Worm (Caenorhabditis elegans): ENCODE results near the gene lap-1.

lap-1 gene

DNA sequence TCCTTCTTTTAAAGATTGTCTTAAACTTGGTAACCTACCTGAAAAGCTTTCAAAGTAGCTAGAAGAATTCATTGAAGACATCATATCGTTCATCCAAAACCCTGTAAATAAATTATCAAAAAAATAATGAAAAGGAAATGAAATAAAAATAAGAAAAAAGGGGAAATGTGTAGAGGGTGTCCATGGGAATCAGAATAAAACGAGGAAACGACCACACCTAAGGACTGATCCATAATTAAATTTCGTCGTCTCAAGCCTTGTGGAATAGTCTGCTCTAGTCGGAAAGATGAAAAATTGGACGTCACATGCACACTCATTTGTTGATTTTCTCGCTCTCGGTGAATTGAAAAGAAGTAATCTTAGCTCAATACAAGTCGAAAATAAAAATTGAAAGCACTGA, 33.3 kb upstream of the lap-1 start, which contains the start of gene ZK1236.9:
TSS of gene ZK1236.9 (minus strand) at position 101 of the 400 bp plus-strand sequence.
- TF ChIP-seq ztf-11 (tag; optimal IDR thresholded peaks at IDR 0.05) = no peak
- TF ChIP-seq ztf-7 (tag; optimal IDR thresholded peaks at IDR 0.05) = no peak
- no peak for TF ChIP-seq zfp-2 (tag; optimal IDR thresholded peaks at IDR 0.05)
- no peak for TF ChIP-seq unc-62 (GFP tag; optimal IDR thresholded peaks at IDR 0.05 in 1 of 2)
- no peak for TF ChIP-seq unc-62 (tag; optimal IDR thresholded peaks at IDR 0.05)
- no peak for TF ChIP-seq T26A8.4 (GFP tag; IDR thresholded peaks at IDR 0.05)
- TF ChIP-seq nhr-42 (GFP tag; IDR thresholded peaks at IDR 0.05) = no peak
- no peak for TF ChIP-seq ceh-82 (tag; optimal IDR thresholded peaks at IDR 0.05)
- no peak for TF ChIP-seq lir-3 (tag; optimal IDR thresholded peaks at IDR 0.05)
- TF ChIP-seq snpc-1.2 (GFP tag; IDR thresholded peaks at IDR 0.05) = no peak
- no peak for TF ChIP-seq lsy-2 (tag; optimal IDR thresholded peaks at IDR 0.05)
- no peak for TF ChIP-seq sdz-12 (GFP tag; optimal IDR thresholded peaks at IDR 0.05)
- TF ChIP-seq aly-2 (tag; optimal IDR thresholded peaks at IDR 0.05) = no peak
- TF ChIP-seq Y105C5A.15 (GFP tag; IDR thresholded peaks at IDR 0.05) = no peak
- TF ChIP-seq mxl-2 (GFP tag; conservative IDR thresholded peaks at IDR 0.05) = no peak
- no peak for TF ChIP-seq skn-1 (tag; optimal IDR thresholded peaks at IDR 0.05)

DNA sequence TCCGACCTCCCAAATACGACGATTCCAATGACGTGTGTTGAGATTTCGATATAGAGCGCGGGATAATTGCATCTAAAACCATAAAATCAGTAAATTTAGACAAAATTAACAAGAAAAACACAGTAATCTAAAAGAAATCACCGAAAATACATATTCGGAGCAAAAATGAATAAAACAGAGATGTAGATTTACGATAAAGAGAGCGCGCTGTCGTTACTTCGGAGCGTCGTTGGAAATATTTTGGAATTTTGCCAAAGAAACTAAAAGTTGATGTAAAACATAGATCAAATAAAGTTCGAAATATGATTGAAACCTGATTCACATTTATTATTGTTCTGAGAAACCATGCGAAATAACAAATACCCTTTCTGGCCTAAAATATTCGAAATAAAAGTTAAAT, 30.4 kb upstream of the lap-1 start, which contains the start of gene ZK1236.5:
TSS of gene ZK1236.5 (minus strand) at position 72 of the 400 bp plus-strand sequence.
- TF ChIP-seq hif-1 (tag; optimal IDR thresholded peaks at IDR 0.05) (no peak), aha-1 (tag) (peak; percentile 46), tag-97 (GFP tag; IDR thresholded peaks at IDR 0.05) (no peak), T20F7.1 (GFP tag; optimal IDR thresholded peaks at IDR 0.05) (peak; percentile 94), F37D6.2 (tag; optimal IDR thresholded peaks at IDR 0.05) (no peak), R02D3.7 (tag; optimal IDR thresholded peaks at IDR 0.05) (peak; percentile 71), spr-3 (GFP tag; optimal IDR thresholded peaks at IDR 0.05) (no peak), lsy-2 (tag; optimal IDR thresholded peaks at IDR 0.05) (peak in 1 of 2 experiments; percentile 64), fos-1 (tag; optimal IDR thresholded peaks at IDR 0.05) (no peak), nhr-6 (tag; optimal IDR thresholded peaks at IDR 0.05) (peak; percentile 50), mxl-3 (GFP tag; optimal IDR thresholded peaks at IDR 0.05) (no peak), snpc-4 (tag; optimal IDR thresholded peaks at IDR 0.05) (no peak), Y48G9A.11 (GFP tag; IDR thresholded peaks at IDR 0.05) (peak; percentile 94), dpl-1 (GFP tag; optimal IDR thresholded peaks at IDR 0.05) (peak; percentile 30), mes-2 (tag; optimal IDR thresholded peaks at IDR 0.05; ENCODE audit: poor library complexity, severe bottlenecking) (peak; percentile 62), nhr-10 (tag; optimal IDR thresholded peaks at IDR 0.05) (no peak)

DNA sequence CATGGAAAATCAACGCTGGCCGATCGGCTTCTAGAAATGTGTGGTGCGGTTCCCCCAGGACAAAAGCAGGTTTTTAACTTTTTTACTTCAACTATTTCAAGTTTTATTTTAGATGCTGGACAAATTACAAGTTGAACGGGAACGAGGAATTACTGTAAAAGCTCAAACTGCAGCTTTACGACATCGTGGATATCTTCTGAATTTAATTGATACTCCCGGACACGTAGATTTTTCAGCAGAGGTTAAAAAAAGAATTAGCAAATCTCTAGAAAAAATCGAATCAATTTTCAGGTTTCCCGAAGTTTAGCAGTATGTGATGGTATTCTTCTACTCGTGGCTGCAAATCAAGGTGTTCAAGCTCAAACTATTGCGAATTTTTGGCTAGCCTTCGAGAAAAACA, 27.8 kb upstream of the lap-1 start:
- no peak for TF ChIP-seq T20F7.1 (GFP tag; optimal IDR thresholded peaks at IDR 0.05)
- TF ChIP-seq lim-7 (GFP tag; IDR thresholded peaks at IDR 0.05) = no peak
- TF ChIP-seq dve-1 (tag; optimal IDR thresholded peaks at IDR 0.05; ENCODE audit: insufficient read depth) = no peak
- no peak for TF ChIP-seq zip-11 (GFP tag; IDR thresholded peaks at IDR 0.05)
- TF ChIP-seq dmd-8 (GFP tag; IDR thresholded peaks at IDR 0.05) = no peak
- TF ChIP-seq dmd-9 (GFP tag; IDR thresholded peaks at IDR 0.05) = no peak
- no peak for TF ChIP-seq lir-3 (tag; optimal IDR thresholded peaks at IDR 0.05)
- no peak for TF ChIP-seq F49E8.2 (tag; optimal IDR thresholded peaks at IDR 0.05; ENCODE audit: borderline replicate concordance)
- no peak for TF ChIP-seq rbr-2 (tag; optimal IDR thresholded peaks at IDR 0.05)
- TF ChIP-seq nhr-42 (GFP tag; IDR thresholded peaks at IDR 0.05) = no peak
- no peak for TF ChIP-seq egl-27 (tag; optimal IDR thresholded peaks at IDR 0.05)
- TF ChIP-seq Y5F2A.4 (GFP tag; optimal IDR thresholded peaks at IDR 0.05) = no peak
- TF ChIP-seq jun-1 (tag; optimal IDR thresholded peaks at IDR 0.05) = no peak
- no peak for TF ChIP-seq pha-4 (GFP tag; IDR thresholded peaks at IDR 0.05)
- TF ChIP-seq pha-4 (tag; optimal IDR thresholded peaks at IDR 0.05) = no peak
